Worm (Caenorhabditis elegans): ENCODE data around the gene phat-6.
A peak's percentile ranks its signal among the peaks of the same experiment; 100 is the strongest.

Gene phat-6

DNA sequence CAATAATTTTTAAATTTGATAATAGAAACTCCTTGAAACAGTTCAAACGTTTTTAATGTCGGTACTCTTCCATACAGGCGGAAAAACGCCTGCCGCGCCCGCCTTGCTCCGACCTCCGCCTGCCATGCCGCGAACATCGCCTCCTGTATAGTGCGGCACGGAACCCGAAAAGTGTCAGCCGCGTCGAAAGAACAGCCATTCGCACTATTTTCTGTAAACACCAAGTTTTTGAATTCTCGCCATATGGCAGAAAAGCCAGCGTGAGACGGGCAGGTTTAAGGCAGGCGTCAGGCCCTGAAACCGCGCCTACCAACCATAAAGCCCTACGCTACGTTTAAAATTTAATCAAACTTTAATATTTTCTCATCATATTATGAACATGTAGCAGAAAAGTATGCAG lies 28.6 kb upstream of the phat-6 start:
- TF ChIP-seq snpc-4 (tag; optimal IDR thresholded peaks at IDR 0.05): peak; percentile 46
- TF ChIP-seq nhr-237 (tag; optimal IDR thresholded peaks at IDR 0.05): no peak

DNA sequence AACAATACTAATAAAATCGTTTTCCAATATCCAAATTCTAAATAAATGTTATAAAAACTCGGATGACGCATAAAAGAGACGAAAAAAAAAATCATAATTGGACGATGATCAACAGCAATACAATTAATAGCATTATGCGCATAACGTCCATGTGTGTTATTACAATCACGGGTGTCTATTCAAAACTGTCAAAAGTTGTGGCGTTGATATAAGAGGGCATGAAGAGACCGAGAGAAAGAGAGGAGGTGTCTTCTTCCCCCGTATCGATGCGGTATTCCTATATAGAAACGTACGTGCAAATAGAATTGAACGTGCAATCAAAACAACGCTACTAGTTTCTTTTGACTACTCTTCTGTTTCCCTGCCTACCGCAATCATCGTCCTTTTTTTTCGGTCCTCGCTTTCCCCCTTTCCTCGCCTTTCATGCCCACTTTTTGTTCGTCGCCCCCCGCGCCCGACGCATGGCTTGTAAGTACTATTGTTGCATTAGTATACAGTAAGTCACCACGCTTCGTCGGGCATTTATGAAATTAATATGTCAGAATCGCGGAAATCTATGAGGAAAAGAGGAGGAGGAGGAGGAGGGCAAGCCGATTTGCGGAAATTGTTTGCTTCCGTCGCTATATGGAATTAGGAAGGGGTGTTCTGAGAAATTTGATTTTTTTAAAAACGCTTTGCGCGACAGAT lies 27.8 kb upstream of the phat-6 start:
- peak; percentile 27 for TF ChIP-seq pqm-1 (tag; optimal IDR thresholded peaks at IDR 0.05)
- peak; percentile 12 for TF ChIP-seq hmg-11 (tag; optimal IDR thresholded peaks at IDR 0.05)
- peak; percentile 42 for TF ChIP-seq elt-2 (tag; optimal IDR thresholded peaks at IDR 0.05)
- TF ChIP-seq egl-5 (tag; optimal IDR thresholded peaks at IDR 0.05): no peak
- TF ChIP-seq pha-4 (tag; optimal IDR thresholded peaks at IDR 0.05): peak; percentile 52
- no peak for TF ChIP-seq aly-2 (tag; optimal IDR thresholded peaks at IDR 0.05)
- TF ChIP-seq nhr-76 (tag; optimal IDR thresholded peaks at IDR 0.05): no peak
- no peak for TF ChIP-seq zag-1 (tag; optimal IDR thresholded peaks at IDR 0.05)
- TF ChIP-seq egl-27 (tag; optimal IDR thresholded peaks at IDR 0.05): no peak
- TF ChIP-seq elt-3 (tag; optimal IDR thresholded peaks at IDR 0.05): no peak
- TF ChIP-seq mdl-1 (tag; optimal IDR thresholded peaks at IDR 0.05): no peak

DNA sequence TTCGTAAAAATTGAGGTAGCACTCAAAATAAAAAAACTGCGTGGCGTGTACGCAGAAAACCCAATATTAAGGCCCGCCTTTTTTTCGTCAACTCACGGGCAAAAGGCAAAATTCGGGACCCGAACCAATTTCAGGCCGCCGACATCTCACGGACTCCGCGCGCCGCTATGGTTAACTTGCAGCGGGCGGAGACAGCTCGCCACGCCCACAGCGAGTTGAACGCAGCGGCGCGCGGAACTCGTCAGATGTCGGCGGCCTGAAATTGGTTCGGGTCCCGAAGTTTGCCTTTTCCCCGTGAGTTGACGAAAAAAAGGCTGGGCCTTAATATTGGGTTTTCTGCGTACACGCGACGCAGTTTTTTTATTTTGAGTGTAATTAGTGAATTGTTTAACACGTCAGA lies 26.9 kb upstream of the phat-6 start:
- no peak for TF ChIP-seq ceh-28 (tag; optimal IDR thresholded peaks at IDR 0.05)

DNA sequence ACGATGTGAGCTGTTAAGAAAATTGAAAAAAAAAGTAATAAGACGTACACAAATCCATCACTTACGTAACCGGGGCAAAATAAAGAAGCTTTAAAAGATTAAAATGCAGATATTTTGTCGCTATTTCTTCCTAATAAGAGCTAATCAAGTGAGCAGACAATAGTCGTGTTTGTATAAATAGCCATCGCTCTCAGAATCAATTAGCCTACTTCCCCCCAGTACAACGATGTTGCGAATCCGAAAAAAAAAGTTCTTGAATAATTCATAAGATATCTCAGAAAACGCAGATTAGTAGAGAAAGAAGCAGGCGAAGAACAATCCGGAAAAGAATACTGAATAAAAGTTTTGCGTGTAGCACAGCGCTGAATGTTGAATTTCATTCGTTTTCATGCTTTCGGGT lies 21.1 kb upstream of the phat-6 start:
- no peak for TF ChIP-seq egl-5 (tag; optimal IDR thresholded peaks at IDR 0.05)
- TF ChIP-seq pqm-1 (tag; optimal IDR thresholded peaks at IDR 0.05): no peak
- no peak for TF ChIP-seq daf-12 (tag; optimal IDR thresholded peaks at IDR 0.05)

DNA sequence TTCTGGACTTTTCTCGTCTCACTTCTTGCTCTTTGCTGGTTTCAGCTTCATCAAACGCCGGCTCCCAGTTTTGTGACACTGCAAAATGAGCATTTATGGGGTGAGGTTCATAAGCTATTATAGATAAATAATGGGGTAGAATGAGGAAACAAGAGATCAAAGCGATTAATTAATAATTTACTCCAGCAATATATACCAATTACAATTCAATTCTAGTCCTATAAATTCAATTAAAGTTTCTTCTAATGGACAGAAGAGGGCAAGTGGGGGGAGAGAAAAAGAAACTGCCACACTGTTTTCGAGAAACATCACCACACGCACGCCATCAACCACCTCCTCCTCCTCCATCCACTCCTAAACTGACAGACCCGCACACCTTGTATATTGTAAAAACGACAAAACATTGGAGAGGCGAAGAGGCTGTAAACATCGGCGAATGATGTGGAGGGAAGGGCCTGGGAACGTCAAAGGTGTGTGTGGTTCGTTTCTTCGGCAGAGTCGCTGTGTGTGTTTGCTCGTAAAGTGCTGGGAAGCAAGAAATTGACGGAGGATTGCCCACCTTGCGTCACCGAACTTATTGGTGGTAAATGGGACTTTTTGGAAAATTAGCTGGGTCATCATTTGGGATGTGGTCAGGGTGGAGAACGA lies 19.1 kb upstream of the phat-6 start, which contains the start of the genes H03A11.13 and famk-1:
Gene H03A11.13 (minus strand): TSS at position 51 of the 648 bp plus-strand sequence.
Gene famk-1 (minus strand): TSS at position 78 of the 648 bp plus-strand sequence.
- TF ChIP-seq ama-1 (optimal IDR thresholded peaks at IDR 0.05) (no peak), elt-1 (tag; optimal IDR thresholded peaks at IDR 0.05) (no peak), R02D3.7 (tag; optimal IDR thresholded peaks at IDR 0.05) (no peak), elt-3 (tag; optimal IDR thresholded peaks at IDR 0.05) (no peak), pha-4 (tag; optimal IDR thresholded peaks at IDR 0.05) (peak; percentile 19), tbx-2 (tag; optimal IDR thresholded peaks at IDR 0.05) (no peak), ceh-16 (tag; optimal IDR thresholded peaks at IDR 0.05) (no peak), jun-1 (tag; optimal IDR thresholded peaks at IDR 0.05) (no peak), ZK546.5 (tag; optimal IDR thresholded peaks at IDR 0.05) (no peak)

DNA sequence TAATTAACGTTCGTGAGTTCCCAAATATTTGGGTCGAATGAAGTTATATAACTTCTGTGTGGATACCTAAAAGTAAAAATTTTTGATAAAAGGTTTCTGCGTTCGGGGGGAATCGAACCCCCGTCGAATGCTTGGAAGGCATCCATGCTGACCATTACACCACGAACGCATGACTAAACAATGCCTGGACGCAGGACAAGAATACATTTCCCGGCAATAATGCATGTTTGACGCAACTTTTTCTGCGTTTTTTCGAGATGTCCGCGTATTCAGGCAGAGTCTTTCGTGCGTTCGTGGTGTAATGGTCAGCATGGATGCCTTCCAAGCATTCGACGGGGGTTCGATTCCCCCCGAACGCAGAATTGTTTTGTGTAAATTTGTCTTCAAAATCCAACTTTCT lies 6.5 kb upstream of the phat-6 start:
- TF ChIP-seq sea-2 (GFP tag; optimal IDR thresholded peaks at IDR 0.05) (no peak), nhr-43 (tag; optimal IDR thresholded peaks at IDR 0.05; ENCODE audit: poor library complexity, severe bottlenecking) (peak; percentile 82), ceh-28 (tag; optimal IDR thresholded peaks at IDR 0.05) (peak; percentile 9), unc-39 (tag; optimal IDR thresholded peaks at IDR 0.05) (no peak), fkh-10 (GFP tag; optimal IDR thresholded peaks at IDR 0.05) (no peak), nhr-11 (tag; optimal IDR thresholded peaks at IDR 0.05) (no peak), ZK546.5 (tag; optimal IDR thresholded peaks at IDR 0.05) (no peak), ceh-16 (tag; optimal IDR thresholded peaks at IDR 0.05) (no peak), lsy-12 (tag; optimal IDR thresholded peaks at IDR 0.05) (peak; percentile 63), ceh-9 (tag; optimal IDR thresholded peaks at IDR 0.05) (no peak), nhr-23 (tag; optimal IDR thresholded peaks at IDR 0.05) (peak; percentile 66), skn-1 (tag; optimal IDR thresholded peaks at IDR 0.05) (peak; percentile 40), nhr-237 (tag; optimal IDR thresholded peaks at IDR 0.05) (no peak), pha-4 (tag; optimal IDR thresholded peaks at IDR 0.05) (peak; percentile 25), nfya-1 (tag; optimal IDR thresholded peaks at IDR 0.05; ENCODE audit: insufficient read depth) (peak; percentile 51), lin-15B (tag; optimal IDR thresholded peaks at IDR 0.05) (no peak), fos-1 (tag; optimal IDR thresholded peaks at IDR 0.05) (no peak), ztf-4 (tag; optimal IDR thresholded peaks at IDR 0.05) (no peak), ama-1 (optimal IDR thresholded peaks at IDR 0.05) (no peak), tbx-2 (tag; optimal IDR thresholded peaks at IDR 0.05) (peak; percentile 73), ceh-82 (tag; optimal IDR thresholded peaks at IDR 0.05) (peak; percentile 35), mml-1 (tag; optimal IDR thresholded peaks at IDR 0.05) (no peak), elt-3 (tag; optimal IDR thresholded peaks at IDR 0.05) (peak in 1 of 3 experiments; percentile 44), nhr-28 (tag; optimal IDR thresholded peaks at IDR 0.05) (peak; percentile 13), nhr-77 (tag; optimal IDR thresholded peaks at IDR 0.05) (peak; percentile 5), nhr-76 (tag; optimal IDR thresholded peaks at IDR 0.05) (no peak), elt-1 (tag; optimal IDR thresholded peaks at IDR 0.05) (no peak), daf-12 (tag; optimal IDR thresholded peaks at IDR 0.05) (no peak), zag-1 (tag; optimal IDR thresholded peaks at IDR 0.05) (no peak), snpc-4 (tag; optimal IDR thresholded peaks at IDR 0.05) (peak; percentile 13), pqm-1 (tag; optimal IDR thresholded peaks at IDR 0.05) (peak; percentile 73), egl-5 (tag; optimal IDR thresholded peaks at IDR 0.05) (peak; percentile 52)

Measured in whole organism, L3 larva.